Worm (Caenorhabditis elegans): ENCODE results near the gene kle-2.

kle-2 gene

ce11 chrIII:7919823-7920222 lies 21.7 kb upstream of the kle-2 start, which contains the start of gene C29E4.14:
C29E4.14 (plus strand) TSS chrIII:7920123.
- TF ChIP-seq aptf-3 (GFP tag; IDR thresholded peaks at IDR 0.05) (no peak), Y79H2A.3 (GFP tag; conservative IDR thresholded peaks at IDR 0.05) (no peak), mes-4 (tag; optimal IDR thresholded peaks at IDR 0.05) (no peak), ceh-58 (GFP tag; IDR thresholded peaks at IDR 0.05) (no peak), pha-4 (tag; optimal IDR thresholded peaks at IDR 0.05) (no peak), madf-6 (GFP tag; IDR thresholded peaks at IDR 0.05) (no peak), dox-1 (GFP tag; IDR thresholded peaks at IDR 0.05) (no peak), attf-3 (GFP tag; conservative IDR thresholded peaks at IDR 0.05) (no peak), repo-1 (tag; optimal IDR thresholded peaks at IDR 0.05) (no peak), akir-1 (GFP tag; optimal IDR thresholded peaks at IDR 0.05) (no peak), snpc-3.4 (tag; optimal IDR thresholded peaks at IDR 0.05) (no peak), nhr-27 (tag; optimal IDR thresholded peaks at IDR 0.05) (no peak), ZK185.1 (tag; optimal IDR thresholded peaks at IDR 0.05; ENCODE audit: poor library complexity, severe bottlenecking) (no peak), F37B4.10 (GFP tag; IDR thresholded peaks at IDR 0.05) (no peak), ztf-28 (GFP tag; IDR thresholded peaks at IDR 0.05) (no peak), T07F8.4 (tag; optimal IDR thresholded peaks at IDR 0.05) (no peak)

ce11 chrIII:7922207-7922606 lies 19.3 kb upstream of the kle-2 start, which contains the start of gene C29E4.17:
C29E4.17 (plus strand) TSS chrIII:7922507.
- TF ChIP-seq lir-1 (GFP tag; conservative IDR thresholded peaks at IDR 0.05) (no peak), F23B12.7 (tag; optimal IDR thresholded peaks at IDR 0.05; ENCODE audit: insufficient read depth) (no peak), rcor-1 (GFP tag; IDR thresholded peaks at IDR 0.05) (no peak), bed-2 (GFP tag; IDR thresholded peaks at IDR 0.05) (no peak), unc-130 (GFP tag; optimal IDR thresholded peaks at IDR 0.05) (no peak), nfyb-1 (GFP tag; IDR thresholded peaks at IDR 0.05) (no peak), ama-1 (optimal IDR thresholded peaks at IDR 0.05) (no peak), ama-1 (GFP tag; optimal IDR thresholded peaks at IDR 0.05) (no peak), nhr-179 (tag; optimal IDR thresholded peaks at IDR 0.05) (no peak), ccch-3 (GFP tag; optimal IDR thresholded peaks at IDR 0.05) (no peak), snpc-4 (GFP tag; optimal IDR thresholded peaks at IDR 0.05) (no peak), snpc-4 (tag; optimal IDR thresholded peaks at IDR 0.05) (no peak), xnd-1 (tag; optimal IDR thresholded peaks at IDR 0.05) (no peak), akir-1 (GFP tag; optimal IDR thresholded peaks at IDR 0.05) (no peak), ceh-58 (GFP tag; IDR thresholded peaks at IDR 0.05) (no peak), ztf-26 (tag; optimal IDR thresholded peaks at IDR 0.05) (no peak), snpc-3.4 (tag; optimal IDR thresholded peaks at IDR 0.05) (no peak), F10E7.11 (tag; optimal IDR thresholded peaks at IDR 0.05) (no peak), F39B2.1 (GFP tag; IDR thresholded peaks at IDR 0.05) (no peak)

ce11 chrIII:7924821-7925220 lies 16.7 kb upstream of the kle-2 start, which contains the start of gene tag-250:
tag-250 (minus strand) TSS chrIII:7924921.
- TF ChIP-seq dpff-1 (tag; optimal IDR thresholded peaks at IDR 0.05) (no peak), C17E4.6 (GFP tag; IDR thresholded peaks at IDR 0.05) (no peak), egrh-3 (GFP tag; IDR thresholded peaks at IDR 0.05) (no peak), ztf-18 (tag; optimal IDR thresholded peaks at IDR 0.05) (no peak), ccch-3 (GFP tag; optimal IDR thresholded peaks at IDR 0.05) (no peak), F23B12.7 (tag; optimal IDR thresholded peaks at IDR 0.05; ENCODE audit: insufficient read depth) (no peak), gei-17 (GFP tag; optimal IDR thresholded peaks at IDR 0.05) (no peak), Y53F4B.3 (GFP tag; IDR thresholded peaks at IDR 0.05) (no peak), F22D6.2 (tag; optimal IDR thresholded peaks at IDR 0.05) (no peak), rcor-1 (GFP tag; IDR thresholded peaks at IDR 0.05) (no peak)

All from whole organism, young adult.